Fruit fly (Drosophila melanogaster) Kc167 (cell line): ENCODE data around the gene CG14662.

Source experiments
- Myc ChIP-seq: fragments of >200 bp; optimal IDR thresholded peaks from 2 replicates; lab custom pipeline; 2017; ENCODE audit warnings: missing external identifiers
- Sin3A ChIP-seq: fragments of >200 bp; optimal IDR thresholded peaks from 2 replicates; lab custom pipeline; 2018; ENCODE audit warnings: missing external identifiers
- h ChIP-seq: fragments of >200 bp; optimal IDR thresholded peaks from 3 replicates; lab custom pipeline; 2018; ENCODE audit warnings: missing external identifiers
- psq ChIP-seq: fragments of >200 bp; optimal IDR thresholded peaks from 2 replicates; lab custom pipeline; 2017; ENCODE audit warnings: missing external identifiers

dm6 chr3R:5028053-5028729 is 44.2 kb upstream of the CG14662 start:
- TF ChIP-seq psq, result no peak
- no peak for TF ChIP-seq Myc (lab: Kevin White, UChicago)
- TF ChIP-seq h (lab: Kevin White, UChicago), result no peak
- no peak for TF ChIP-seq Sin3A (lab: Kevin White, UChicago)
